Worm (Caenorhabditis elegans) whole organism, L4/young adult: ENCODE measurements around the gene F54D5.7.

Experiments used
- W03F9.2 ChIP-seq: fragments of 150-350 bp; optimal IDR thresholded peaks from 2 replicates; lab custom pipeline; 2014; ENCODE audit warnings: missing biosample characterization, missing genetic modification characterization
- him-1 ChIP-seq: sonication (generic microtip); optimal IDR thresholded peaks from 2 replicates; lab custom pipeline; 2016; ENCODE audit warnings: missing genotype, missing genetic modification reagents, missing genetic modification characterization, missing compliant biosample characterization

- TF ChIP-seq him-1 (no peak), W03F9.2 (tag; lab: Kevin White, UChicago) (no peak)
Observed at ce11 chrII:11533716-11534115, 13.6 kb upstream of the F54D5.7 start, which contains the start of gene mdt-8.
